Fruit fly (Drosophila melanogaster) whole organism, prepupa: ENCODE data around the gene BBS5.

Experiments used
- CG15336 ChIP-seq: fragments of 200-800 bp; sonication (Bioruptor generic); IDR thresholded peaks from 2 replicates; pipeline ENCODE4 v1.3.6; 2022; ENCODE audit warnings: missing biosample characterization, missing genetic modification characterization
- CG4318 ChIP-seq: fragments of 200-800 bp; sonication (Bioruptor generic); optimal IDR thresholded peaks from 3 replicates; lab custom pipeline; 2017; ENCODE audit warnings: missing biosample characterization, mild to moderate bottlenecking, missing genetic modification characterization
- CG6276 ChIP-seq: fragments of 200-800 bp; sonication (Bioruptor generic); optimal IDR thresholded peaks from 2 replicates; lab custom pipeline; 2017; ENCODE audit warnings: missing biosample characterization, mild to moderate bottlenecking, missing genetic modification characterization
- Gug ChIP-seq: fragments of 200-800 bp; sonication (Bioruptor generic); IDR thresholded peaks from 2 replicates; pipeline ENCODE4 v1.3.6; 2022; ENCODE audit warnings: missing biosample characterization, missing genetic modification characterization
- Hr38 ChIP-seq: sonication (Bioruptor generic); optimal IDR thresholded peaks from 2 replicates; lab custom pipeline; 2016; ENCODE audit warnings: missing biosample characterization, missing genetic modification characterization
- OdsH ChIP-seq: fragments of 200-800 bp; sonication (Bioruptor generic); optimal IDR thresholded peaks from 3 replicates; lab custom pipeline; 2016; ENCODE audit warnings: missing biosample characterization, missing genetic modification characterization
- achi ChIP-seq: fragments of 200-800 bp; sonication (Bioruptor generic); optimal IDR thresholded peaks from 3 replicates; lab custom pipeline; 2016; ENCODE audit warnings: missing biosample characterization, missing genetic modification characterization
- fd85E ChIP-seq: fragments of 200-800 bp; sonication (Bioruptor generic); optimal IDR thresholded peaks from 3 replicates; lab custom pipeline; 2016; ENCODE audit warnings: missing biosample characterization, missing genetic modification characterization
- ss ChIP-seq, 2 experiments: fragments of 200-800 bp; sonication (Bioruptor generic); optimal IDR thresholded peaks; 2 replicates in 1 of 2; 3 replicates in 1 of 2; lab custom pipeline; 2017 to 2018; ENCODE audit warnings: mild to moderate bottlenecking in 2 of 2, missing biosample characterization in 2 of 2, missing genetic modification characterization in 2 of 2, moderate library complexity in 1 of 2

dm6 chr3R:4804828-4805707, 11.1 kb upstream of the BBS5 start:
- TF ChIP-seq CG4318 (GFP tag; lab: Kevin White, UChicago) (no peak), fd85E (GFP tag; lab: Kevin White, UChicago) (no peak), CG6276 (GFP tag; lab: Kevin White, UChicago) (no peak), Gug (GFP tag; lab: Robert Waterston, UW) (no peak), CG15336 (GFP tag; lab: Robert Waterston, UW) (peak; percentile 54), OdsH (peak; percentile 30), achi (GFP tag; lab: Kevin White, UChicago) (peak; percentile 1), ss (GFP tag; optimal IDR thresholded peaks at IDR 0.05; lab: Kevin White, UChicago) (no peak), Hr38 (GFP tag; lab: Kevin White, UChicago) (no peak)
